Fruit fly (Drosophila melanogaster) whole organism, embryonic: Measurements from ENCODE around the gene CG13086.

ENCODE experiments used
- Atf3 ChIP-seq: fragments of 200-800 bp; sonication (Bioruptor generic); optimal IDR thresholded peaks from 3 replicates; lab custom pipeline; 2016; ENCODE audit warnings: missing biosample characterization, missing genetic modification characterization
- Awh ChIP-seq: fragments of 200-800 bp; sonication (Bioruptor generic); IDR thresholded peaks from 2 replicates; pipeline ENCODE4, ENCODE4 v1.3.6; 2022; ENCODE audit warnings: missing biosample characterization, missing genetic modification characterization
- Bteb2 ChIP-seq: fragments of 200-800 bp; sonication (Bioruptor generic); optimal IDR thresholded peaks from 2 replicates; lab custom pipeline; 2016; ENCODE audit warnings: missing biosample characterization, missing genetic modification characterization
- CG10274 ChIP-seq: fragments of 200-800 bp; sonication (Bioruptor generic); optimal IDR thresholded peaks from 3 replicates; lab custom pipeline; 2017; ENCODE audit warnings: missing biosample characterization, mild to moderate bottlenecking, missing genetic modification characterization
- CG11456 ChIP-seq: fragments of 200-800 bp; sonication (Bioruptor generic); IDR thresholded peaks from 3 replicates; pipeline ENCODE4 v1.3.6; 2022; ENCODE audit warnings: missing biosample characterization, missing genetic modification characterization
- CG13424 ChIP-seq: fragments of 200-800 bp; sonication (Bioruptor generic); optimal IDR thresholded peaks from 2 replicates; lab custom pipeline; 2019; ENCODE audit warnings: missing biosample characterization, mild to moderate bottlenecking, missing genetic modification characterization, moderate library complexity
- CG14441 ChIP-seq: fragments of 200-800 bp; sonication (Bioruptor generic); IDR thresholded peaks from 2 replicates; pipeline ENCODE4 v1.3.6; 2022; ENCODE audit warnings: missing biosample characterization, missing genetic modification characterization
- CG14965 ChIP-seq: fragments of 200-800 bp; sonication (Bioruptor generic); optimal IDR thresholded peaks from 2 replicates; lab custom pipeline; 2016; ENCODE audit warnings: missing biosample characterization, missing genetic modification characterization, borderline replicate concordance
- CG15479 ChIP-seq: fragments of 200-800 bp; sonication (Bioruptor generic); optimal IDR thresholded peaks from 3 replicates; lab custom pipeline; 2019; ENCODE audit warnings: missing biosample characterization, mild to moderate bottlenecking, missing genetic modification characterization, moderate library complexity
- CG1603 ChIP-seq: fragments of 200-800 bp; sonication (Bioruptor generic); optimal IDR thresholded peaks from 2 replicates; lab custom pipeline; 2019; ENCODE audit warnings: missing biosample characterization, mild to moderate bottlenecking, missing genetic modification characterization, moderate library complexity
- CG1647 ChIP-seq: fragments of 200-800 bp; sonication (Bioruptor generic); optimal IDR thresholded peaks from 3 replicates; lab custom pipeline; 2016; ENCODE audit warnings: missing biosample characterization, missing genetic modification characterization
- CG16779 ChIP-seq: fragments of 200-800 bp; sonication (Bioruptor generic); IDR thresholded peaks from 2 replicates; pipeline ENCODE4 v1.3.6; 2022; ENCODE audit warnings: missing biosample characterization, missing genetic modification characterization
- CG16863 ChIP-seq: fragments of 200-800 bp; sonication (Bioruptor generic); optimal IDR thresholded peaks from 3 replicates; lab custom pipeline; 2016; ENCODE audit warnings: missing biosample characterization, missing genetic modification characterization
- CG17802 ChIP-seq: fragments of 200-800 bp; sonication (Bioruptor generic); optimal IDR thresholded peaks from 2 replicates; lab custom pipeline; 2018; ENCODE audit warnings: missing biosample characterization, mild to moderate bottlenecking, missing genetic modification characterization, moderate library complexity
- CG18011 ChIP-seq: fragments of 200-800 bp; sonication (Bioruptor generic); optimal IDR thresholded peaks from 2 replicates; lab custom pipeline; 2017; ENCODE audit warnings: missing biosample characterization, missing genetic modification characterization, mild to moderate bottlenecking, moderate library complexity, missing genotype
- CG1832 ChIP-seq: fragments of 200-800 bp; sonication (Bioruptor generic); optimal IDR thresholded peaks from 2 replicates; lab custom pipeline; 2017; ENCODE audit warnings: missing biosample characterization, mild to moderate bottlenecking, missing genetic modification characterization, inconsistent platforms
- CG18764 ChIP-seq: fragments of 200-800 bp; sonication (Bioruptor generic); optimal IDR thresholded peaks from 3 replicates; lab custom pipeline; 2016; ENCODE audit warnings: missing biosample characterization, missing genetic modification characterization
- CG3065 ChIP-seq: fragments of 200-800 bp; sonication (Bioruptor generic); optimal IDR thresholded peaks from 2 replicates; lab custom pipeline; 2016; ENCODE audit warnings: missing biosample characterization, missing genetic modification characterization
- CG6272 ChIP-seq: fragments of 200-800 bp; sonication (Bioruptor generic); IDR thresholded peaks from 2 replicates; pipeline ENCODE4 v1.3.6; 2022; ENCODE audit warnings: missing biosample characterization, missing genetic modification characterization
- CG7987 ChIP-seq: fragments of 200-800 bp; sonication (Bioruptor generic); optimal IDR thresholded peaks from 2 replicates; lab custom pipeline; 2018; ENCODE audit warnings: missing biosample characterization, mild to moderate bottlenecking, missing genetic modification characterization, moderate library complexity
- CG8765 ChIP-seq: fragments of 200-800 bp; sonication (Bioruptor generic); IDR thresholded peaks from 2 replicates; pipeline ENCODE4 v1.3.6; 2022; ENCODE audit warnings: missing biosample characterization, missing genetic modification characterization
- Chrac-16 ChIP-seq: fragments of 200-800 bp; sonication (Bioruptor generic); optimal IDR thresholded peaks from 3 replicates; lab custom pipeline; 2016; ENCODE audit warnings: missing biosample characterization, missing genetic modification characterization
- D ChIP-seq, 2 experiments: fragments of 200-800 bp in 1 of 2; fragments of >200 bp in 1 of 2; sonication (Bioruptor generic) in 1 of 2; optimal IDR thresholded peaks; 2 replicates in 1 of 2; 3 replicates in 1 of 2; lab custom pipeline; 2017; ENCODE audit warnings: mild to moderate bottlenecking in 1 of 2, missing biosample characterization in 1 of 2, missing genetic modification characterization in 1 of 2, missing genetic modification reagents in 1 of 2
- D19B ChIP-seq: fragments of 200-800 bp; sonication (Bioruptor generic); optimal IDR thresholded peaks from 2 replicates; lab custom pipeline; 2017; ENCODE audit warnings: missing biosample characterization, mild to moderate bottlenecking, missing genetic modification characterization
- E2f1 ChIP-seq: fragments of 200-800 bp; sonication (Bioruptor generic); IDR thresholded peaks from 2 replicates; pipeline ENCODE4 v1.3.6; 2022; ENCODE audit warnings: missing biosample characterization, missing genetic modification characterization
- HLH54F ChIP-seq: fragments of 200-800 bp; sonication (Bioruptor generic); optimal IDR thresholded peaks from 3 replicates; lab custom pipeline; 2016; ENCODE audit warnings: missing biosample characterization, missing genetic modification characterization
- Hmx ChIP-seq: fragments of 200-800 bp; sonication (Bioruptor generic); optimal IDR thresholded peaks from 2 replicates; lab custom pipeline; 2016; ENCODE audit warnings: missing biosample characterization, missing genetic modification characterization
- Hr39 ChIP-seq: fragments of >200 bp; optimal IDR thresholded peaks from 2 replicates; lab custom pipeline; 2017
- Max ChIP-seq: fragments of 200-800 bp; sonication (Bioruptor generic); optimal IDR thresholded peaks from 2 replicates; lab custom pipeline; 2016; ENCODE audit warnings: missing biosample characterization, mild to moderate bottlenecking, missing genetic modification characterization
- Nf-YB ChIP-seq: fragments of 200-800 bp; sonication (Bioruptor generic); optimal IDR thresholded peaks from 3 replicates; lab custom pipeline; 2019; ENCODE audit warnings: missing biosample characterization, mild to moderate bottlenecking, missing genetic modification characterization, moderate library complexity
- Nf-YC ChIP-seq: fragments of 200-800 bp; optimal IDR thresholded peaks from 3 replicates; lab custom pipeline; 2019; ENCODE audit warnings: missing biosample characterization, mild to moderate bottlenecking, missing genetic modification characterization, moderate library complexity
- Oli ChIP-seq: fragments of 200-800 bp; sonication (Bioruptor generic); optimal IDR thresholded peaks from 2 replicates; lab custom pipeline; 2018; ENCODE audit warnings: missing biosample characterization, mild to moderate bottlenecking, missing genetic modification characterization, moderate library complexity
- Rfx ChIP-seq: fragments of 200-800 bp; sonication (Bioruptor generic); IDR thresholded peaks from 2 replicates; pipeline ENCODE4 v1.3.6; 2022; ENCODE audit warnings: missing biosample characterization, missing genetic modification characterization
- Xrp1 ChIP-seq: fragments of 200-800 bp; sonication (Bioruptor generic); IDR thresholded peaks from 2 replicates; pipeline ENCODE4 v1.3.6; 2022; ENCODE audit warnings: missing biosample characterization, missing genetic modification characterization
- ase ChIP-seq: fragments of 200-800 bp; sonication (Bioruptor generic); IDR thresholded peaks from 3 replicates; pipeline ENCODE4 v1.3.6; 2022; ENCODE audit warnings: missing biosample characterization, missing genetic modification characterization
- bowl ChIP-seq: fragments of 200-800 bp; sonication (Bioruptor generic); IDR thresholded peaks from 2 replicates; pipeline ENCODE4 v1.3.6; 2022; ENCODE audit warnings: missing biosample characterization, missing genetic modification characterization
- btn ChIP-seq: fragments of 200-800 bp; sonication (Bioruptor generic); optimal IDR thresholded peaks from 2 replicates; lab custom pipeline; 2016; ENCODE audit warnings: missing biosample characterization, missing genetic modification characterization
- da ChIP-seq: fragments of 200-800 bp; sonication (Bioruptor generic); optimal IDR thresholded peaks from 2 replicates; lab custom pipeline; 2016; ENCODE audit warnings: missing biosample characterization, missing genetic modification characterization
- dm ChIP-seq: fragments of 200-800 bp; sonication (Bioruptor generic); optimal IDR thresholded peaks from 3 replicates; lab custom pipeline; 2016; ENCODE audit warnings: missing biosample characterization, missing genetic modification characterization
- grau ChIP-seq: fragments of 200-800 bp; optimal IDR thresholded peaks from 3 replicates; lab custom pipeline; 2019; ENCODE audit warnings: missing biosample characterization, mild to moderate bottlenecking, missing genetic modification characterization, moderate library complexity
- lab ChIP-seq: fragments of 200-800 bp; sonication (Bioruptor generic); optimal IDR thresholded peaks from 3 replicates; lab custom pipeline; 2017; ENCODE audit warnings: missing biosample characterization, missing genetic modification characterization, mild to moderate bottlenecking, moderate library complexity, missing genetic modification reagents
- lilli ChIP-seq: fragments of 200-800 bp; sonication (Bioruptor generic); optimal IDR thresholded peaks from 3 replicates; lab custom pipeline; 2016; ENCODE audit warnings: missing biosample characterization, missing genetic modification characterization
- onecut ChIP-seq: fragments of 200-800 bp; sonication (Bioruptor generic); IDR thresholded peaks from 2 replicates; pipeline ENCODE4 v1.3.6; 2022; ENCODE audit warnings: missing biosample characterization, missing genetic modification characterization
- phol ChIP-seq: fragments of 200-800 bp; sonication (Bioruptor generic); optimal IDR thresholded peaks from 3 replicates; lab custom pipeline; 2018; ENCODE audit warnings: missing biosample characterization, mild to moderate bottlenecking, missing genetic modification characterization, moderate library complexity
- prd ChIP-seq, 3 experiments: fragments of >200 bp in 2 of 3; fragments of 200-800 bp in 1 of 3; sonication (Bioruptor generic) in 1 of 3; optimal IDR thresholded peaks in 2 of 3; IDR thresholded peaks in 1 of 3; 2 replicates in 2 of 3; 3 replicates in 1 of 3; pipeline versions ENCODE4 v1.3.6 to Lab custom; 2017 to 2022; ENCODE audit warnings: missing biosample characterization in 1 of 3, missing genetic modification characterization in 1 of 3
- shn ChIP-seq: fragments of 200-800 bp; sonication (Bioruptor generic); optimal IDR thresholded peaks from 3 replicates; lab custom pipeline; 2016; ENCODE audit warnings: missing biosample characterization, missing genetic modification characterization
- slp2 ChIP-seq: fragments of 200-800 bp; sonication (Bioruptor generic); optimal IDR thresholded peaks from 2 replicates; lab custom pipeline; 2016; ENCODE audit warnings: missing biosample characterization, missing genetic modification characterization
- sna ChIP-seq: fragments of 200-800 bp; sonication (Bioruptor generic); IDR thresholded peaks from 2 replicates; pipeline ENCODE4 v1.3.6; 2022; ENCODE audit warnings: missing biosample characterization, missing genetic modification characterization; ENCODE audit not compliant: partially characterized antibody
- tup ChIP-seq: fragments of 200-800 bp; sonication (Bioruptor generic); optimal IDR thresholded peaks from 2 replicates; lab custom pipeline; 2016; ENCODE audit warnings: missing biosample characterization, mild to moderate bottlenecking, missing genetic modification characterization, moderate library complexity
- z ChIP-seq: fragments of 200-800 bp; sonication (Bioruptor generic); IDR thresholded peaks from 3 replicates; pipeline ENCODE4 v1.3.6; 2022; ENCODE audit warnings: missing biosample characterization, missing genetic modification characterization

Gene CG13086

dm6 chr2L:19358017-19358471 lies 6.1 kb upstream of the CG13086 start (continued):
- TF ChIP-seq D19B (no peak), CG17802 (peak; percentile 14), Hmx (GFP tag; lab: Kevin White, UChicago) (no peak), prd (optimal IDR thresholded peaks at IDR 0.05; lab: Kevin White, UChicago) (no peak), prd (GFP tag; IDR thresholded peaks at IDR 0.05; lab: Robert Waterston, UW) (peak; percentile 79; the same call in 2 of the 3 replicates), lab (GFP tag; lab: Kevin White, UChicago) (peak; percentile 16), CG14441 (GFP tag; lab: Robert Waterston, UW) (0 out of 2 replicates have a peak, but pooled peaks have one; percentile 36), CG1832 (GFP tag; lab: Kevin White, UChicago) (no peak), CG14965 (GFP tag; lab: Kevin White, UChicago) (no peak), CG10274 (no peak), Atf3 (GFP tag; lab: Kevin White, UChicago) (peak; percentile 40), grau (tag; lab: Kevin White, UChicago) (peak; percentile 26), dm (GFP tag; lab: Kevin White, UChicago) (peak; percentile 40), Max (GFP tag; lab: Kevin White, UChicago) (no peak), CG11456 (GFP tag; lab: Robert Waterston, UW) (no peak), CG6272 (GFP tag; lab: Robert Waterston, UW) (no peak), CG15479 (GFP tag; lab: Kevin White, UChicago) (no peak), CG18011 (GFP tag; lab: Kevin White, UChicago) (no peak), tup (GFP tag; lab: Kevin White, UChicago) (no peak), Oli (peak; percentile 68), da (GFP tag; lab: Kevin White, UChicago) (peak; percentile 37), sna (GFP tag; lab: Robert Waterston, UW) (no peak), onecut (GFP tag; lab: Robert Waterston, UW) (no peak), ase (GFP tag; lab: Robert Waterston, UW) (no peak), Awh (GFP tag; lab: Robert Waterston, UW) (0 out of 2 replicates have a peak, but pooled peaks have one; percentile 27), CG1647 (GFP tag; lab: Kevin White, UChicago) (peak; percentile 43), Chrac-16 (GFP tag; lab: Kevin White, UChicago) (peak; percentile 39), HLH54F (GFP tag; lab: Kevin White, UChicago) (peak; percentile 18), CG3065 (no peak), z (peak; percentile 59; the same call in 2 of the 3 replicates), CG16863 (GFP tag; lab: Kevin White, UChicago) (peak; percentile 25), CG18764 (GFP tag; lab: Kevin White, UChicago) (peak; percentile 11), lilli (GFP tag; lab: Kevin White, UChicago) (peak; percentile 25), D (optimal IDR thresholded peaks at IDR 0.05; lab: Kevin White, UChicago) (no peak), D (GFP tag; optimal IDR thresholded peaks at IDR 0.05; lab: Kevin White, UChicago) (peak; percentile 70), E2f1 (GFP tag; lab: Robert Waterston, UW) (0 out of 2 replicates have a peak, but pooled peaks have one; percentile 26), shn (no peak), Nf-YC (tag; lab: Kevin White, UChicago) (no peak), phol (tag; lab: Kevin White, UChicago) (peak; percentile 57), bowl (GFP tag; lab: Robert Waterston, UW) (no peak), Nf-YB (GFP tag; lab: Kevin White, UChicago) (peak; percentile 24), CG8765 (GFP tag; lab: Robert Waterston, UW) (peak; percentile 31; the same call in 1 of the 2 replicates), CG13424 (tag; lab: Kevin White, UChicago) (peak; percentile 42), Xrp1 (peak; percentile 80), CG1603 (tag; lab: Kevin White, UChicago) (peak; percentile 69), btn (peak; percentile 70), CG16779 (no peak), slp2 (peak; percentile 72), Bteb2 (GFP tag; lab: Kevin White, UChicago) (no peak), CG7987 (GFP tag; lab: Kevin White, UChicago) (no peak), Rfx (no peak), Hr39 (lab: Kevin White, UChicago) (no peak)
